Fruit fly (Drosophila melanogaster) whole organism, prepupa: Measurements from ENCODE around the gene Col4a1.

Source experiments
- CG11902 ChIP-seq: fragments of 200-800 bp; sonication (Bioruptor generic); optimal IDR thresholded peaks from 3 replicates; lab custom pipeline; 2016; ENCODE audit warnings: missing biosample characterization, missing genetic modification characterization
- CG15336 ChIP-seq: fragments of 200-800 bp; sonication (Bioruptor generic); IDR thresholded peaks from 2 replicates; pipeline ENCODE4 v1.3.6; 2022; ENCODE audit warnings: missing biosample characterization, missing genetic modification characterization
- CG1621 ChIP-seq: fragments of 200-800 bp; sonication (Bioruptor generic); optimal IDR thresholded peaks from 3 replicates; lab custom pipeline; 2018; ENCODE audit warnings: missing biosample characterization, mild to moderate bottlenecking, missing genetic modification characterization
- CG3032 ChIP-seq: fragments of 200-800 bp; optimal IDR thresholded peaks from 2 replicates; lab custom pipeline; 2019; ENCODE audit warnings: missing biosample characterization, mild to moderate bottlenecking, missing genetic modification characterization, moderate library complexity
- CG31627 ChIP-seq: fragments of 200-800 bp; sonication (Bioruptor generic); optimal IDR thresholded peaks from 3 replicates; lab custom pipeline; 2016; ENCODE audit warnings: missing biosample characterization, missing genetic modification characterization
- CG32006 ChIP-seq: fragments of 200-800 bp; sonication (Bioruptor generic); optimal IDR thresholded peaks from 3 replicates; lab custom pipeline; 2017; ENCODE audit warnings: missing biosample characterization, mild to moderate bottlenecking, missing genetic modification characterization
- CG34406 ChIP-seq: fragments of 200-800 bp; sonication (Bioruptor generic); optimal IDR thresholded peaks from 3 replicates; lab custom pipeline; 2016; ENCODE audit warnings: missing biosample characterization, missing genetic modification characterization
- CG4318 ChIP-seq: fragments of 200-800 bp; sonication (Bioruptor generic); optimal IDR thresholded peaks from 3 replicates; lab custom pipeline; 2017; ENCODE audit warnings: missing biosample characterization, mild to moderate bottlenecking, missing genetic modification characterization
- CG6163 ChIP-seq: fragments of 200-800 bp; sonication (Bioruptor generic); IDR thresholded peaks from 3 replicates; pipeline ENCODE4 v1.3.6; 2022; ENCODE audit warnings: missing biosample characterization, missing genetic modification characterization
- CG6808 ChIP-seq: fragments of 200-800 bp; sonication (Bioruptor generic); optimal IDR thresholded peaks from 3 replicates; lab custom pipeline; 2017; ENCODE audit warnings: missing biosample characterization, missing genetic modification characterization, mild to moderate bottlenecking, moderate library complexity, missing genetic modification reagents
- CG6854 ChIP-seq: fragments of 200-800 bp; sonication (Bioruptor generic); optimal IDR thresholded peaks from 2 replicates; lab custom pipeline; 2017; ENCODE audit warnings: missing biosample characterization, mild to moderate bottlenecking, missing genetic modification characterization
- CG7368 ChIP-seq: fragments of 200-800 bp; sonication (Bioruptor generic); optimal IDR thresholded peaks from 3 replicates; lab custom pipeline; 2016; ENCODE audit warnings: missing biosample characterization, missing genetic modification characterization
- CG8119 ChIP-seq: fragments of 200-800 bp; sonication (Bioruptor generic); IDR thresholded peaks from 3 replicates; pipeline ENCODE4 v1.3.6; 2022; ENCODE audit warnings: missing biosample characterization, missing genetic modification characterization
- CG8632 ChIP-seq: fragments of 200-800 bp; sonication (Bioruptor generic); optimal IDR thresholded peaks from 3 replicates; lab custom pipeline; 2016; ENCODE audit warnings: missing biosample characterization, missing genetic modification characterization
- Eip78C ChIP-seq: fragments of 200-800 bp; sonication (Bioruptor generic); peaks from one replicate; lab custom pipeline; 2016; ENCODE audit warnings: missing biosample characterization, missing genetic modification characterization
- Eip93F ChIP-seq: fragments of 200-800 bp; sonication (Bioruptor generic); optimal IDR thresholded peaks from 2 replicates; lab custom pipeline; 2016; ENCODE audit warnings: missing biosample characterization, mild to moderate bottlenecking, missing genetic modification characterization
- Ets96B ChIP-seq: fragments of 200-800 bp; optimal IDR thresholded peaks from 2 replicates; lab custom pipeline; 2019; ENCODE audit warnings: missing biosample characterization, mild to moderate bottlenecking, missing genetic modification characterization, moderate library complexity
- Hr38 ChIP-seq: sonication (Bioruptor generic); optimal IDR thresholded peaks from 2 replicates; lab custom pipeline; 2016; ENCODE audit warnings: missing biosample characterization, missing genetic modification characterization
- Met ChIP-seq: fragments of 200-800 bp; sonication (Bioruptor generic); optimal IDR thresholded peaks from 3 replicates; lab custom pipeline; 2016; ENCODE audit warnings: missing biosample characterization, missing genetic modification characterization
- achi ChIP-seq: fragments of 200-800 bp; sonication (Bioruptor generic); optimal IDR thresholded peaks from 3 replicates; lab custom pipeline; 2016; ENCODE audit warnings: missing biosample characterization, missing genetic modification characterization
- acj6 ChIP-seq: fragments of 200-800 bp; sonication (Bioruptor generic); optimal IDR thresholded peaks from 3 replicates; lab custom pipeline; 2016; ENCODE audit warnings: missing biosample characterization, missing genetic modification characterization
- cyc ChIP-seq: fragments of 200-800 bp; sonication (Bioruptor generic); optimal IDR thresholded peaks from 3 replicates; lab custom pipeline; 2016; ENCODE audit warnings: missing biosample characterization, missing genetic modification characterization
- dac ChIP-seq: fragments of 200-800 bp; sonication (Bioruptor generic); optimal IDR thresholded peaks from 2 replicates; lab custom pipeline; 2017; ENCODE audit warnings: missing biosample characterization, mild to moderate bottlenecking, missing genetic modification characterization
- dsx ChIP-seq: fragments of 200-800 bp; optimal IDR thresholded peaks from 3 replicates; lab custom pipeline; 2019; ENCODE audit warnings: missing biosample characterization, mild to moderate bottlenecking, missing genetic modification characterization, moderate library complexity; ENCODE audit not compliant: poor library complexity, severe bottlenecking
- esn ChIP-seq: fragments of 200-800 bp; sonication (Bioruptor generic); optimal IDR thresholded peaks from 2 replicates; lab custom pipeline; 2016; ENCODE audit warnings: missing biosample characterization, mild to moderate bottlenecking, missing genetic modification characterization, moderate library complexity
- fd59A ChIP-seq: fragments of 200-800 bp; sonication (Bioruptor generic); optimal IDR thresholded peaks from 2 replicates; lab custom pipeline; 2017; ENCODE audit warnings: missing biosample characterization, mild to moderate bottlenecking, missing genetic modification characterization, missing genetic modification reagents
- fkh ChIP-seq: fragments of 200-800 bp; sonication (Bioruptor generic); optimal IDR thresholded peaks from 3 replicates; lab custom pipeline; 2017; ENCODE audit warnings: missing biosample characterization, mild to moderate bottlenecking, missing genetic modification characterization, moderate library complexity
- net ChIP-seq: fragments of 200-800 bp; sonication (Bioruptor generic); optimal IDR thresholded peaks from 3 replicates; lab custom pipeline; 2016; ENCODE audit warnings: missing biosample characterization, missing genetic modification characterization
- spab ChIP-seq: fragments of 200-800 bp; sonication (Bioruptor generic); optimal IDR thresholded peaks from 2 replicates; lab custom pipeline; 2017; ENCODE audit warnings: missing biosample characterization, mild to moderate bottlenecking, missing genetic modification characterization, missing genetic modification reagents
- ss ChIP-seq, 2 experiments: fragments of 200-800 bp; sonication (Bioruptor generic); optimal IDR thresholded peaks; 2 replicates in 1 of 2; 3 replicates in 1 of 2; lab custom pipeline; 2017 to 2018; ENCODE audit warnings: mild to moderate bottlenecking in 2 of 2, missing biosample characterization in 2 of 2, missing genetic modification characterization in 2 of 2, moderate library complexity in 1 of 2
- svp ChIP-seq: fragments of 200-800 bp; sonication (Bioruptor generic); peaks from one replicate; lab custom pipeline; 2016; ENCODE audit warnings: missing biosample characterization, missing genetic modification characterization
- topi ChIP-seq: fragments of 200-800 bp; sonication (Bioruptor generic); optimal IDR thresholded peaks from 3 replicates; lab custom pipeline; 2016; ENCODE audit warnings: missing biosample characterization, missing genetic modification characterization

Gene Col4a1

DNA sequence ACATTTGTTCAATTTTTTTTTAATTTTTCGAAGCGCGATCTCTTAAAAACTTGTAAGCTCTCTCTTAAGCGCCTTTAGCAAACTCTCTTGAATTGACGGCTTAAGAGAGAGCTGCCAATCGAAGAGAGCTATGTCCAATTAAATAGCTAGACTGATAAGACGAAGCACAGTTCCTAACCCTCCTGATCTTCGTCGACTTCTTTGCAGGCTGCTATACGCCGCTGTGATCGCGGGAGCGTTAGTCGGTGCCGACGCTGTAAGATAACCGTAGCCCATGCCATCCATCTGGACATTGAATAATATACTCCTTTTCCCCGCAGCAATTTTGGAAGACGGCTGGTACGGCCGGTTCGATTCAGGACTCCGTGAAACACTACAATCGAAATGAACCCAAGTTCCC lies 1.1 kb downstream of the Col4a1 start:
- TF ChIP-seq Eip93F (no peak), svp (GFP tag; lab: Kevin White, UChicago) (peak; percentile 99)

DNA sequence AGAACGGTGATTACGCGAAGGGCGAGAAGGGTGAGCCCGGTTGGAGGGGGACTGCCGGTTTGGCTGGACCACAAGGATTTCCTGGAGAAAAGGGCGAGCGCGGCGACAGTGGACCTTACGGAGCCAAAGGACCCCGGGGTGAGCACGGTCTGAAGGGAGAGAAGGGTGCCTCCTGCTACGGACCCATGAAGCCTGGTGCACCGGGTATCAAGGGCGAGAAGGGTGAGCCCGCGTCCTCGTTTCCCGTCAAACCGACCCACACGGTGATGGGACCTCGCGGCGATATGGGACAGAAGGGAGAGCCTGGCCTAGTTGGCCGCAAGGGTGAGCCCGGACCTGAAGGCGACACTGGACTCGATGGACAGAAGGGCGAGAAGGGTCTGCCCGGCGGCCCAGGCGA lies 2.0 kb downstream of the Col4a1 start:
- TF ChIP-seq CG8119 (GFP tag; lab: Robert Waterston, UW): no peak

DNA sequence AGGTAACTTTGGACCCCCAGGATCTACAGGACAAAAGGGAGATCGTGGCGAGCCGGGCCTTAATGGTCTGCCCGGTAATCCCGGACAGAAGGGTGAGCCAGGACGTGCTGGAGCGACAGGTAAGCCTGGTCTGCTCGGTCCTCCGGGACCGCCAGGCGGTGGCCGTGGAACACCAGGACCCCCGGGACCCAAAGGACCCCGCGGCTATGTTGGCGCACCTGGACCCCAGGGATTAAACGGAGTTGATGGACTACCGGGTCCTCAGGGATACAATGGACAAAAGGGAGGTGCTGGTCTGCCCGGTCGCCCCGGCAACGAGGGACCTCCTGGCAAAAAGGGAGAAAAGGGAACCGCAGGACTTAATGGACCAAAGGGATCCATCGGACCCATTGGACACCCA lies 2.5 kb downstream of the Col4a1 start:
- TF ChIP-seq achi (no peak), acj6 (GFP tag; lab: Kevin White, UChicago) (no peak), CG1621 (tag; lab: Kevin White, UChicago) (no peak), svp (GFP tag; lab: Kevin White, UChicago) (no peak), CG11902 (GFP tag; lab: Kevin White, UChicago) (no peak), esn (GFP tag; lab: Kevin White, UChicago) (no peak), net (GFP tag; lab: Kevin White, UChicago) (no peak), CG8632 (GFP tag; lab: Kevin White, UChicago) (no peak), Eip78C (GFP tag; lab: Kevin White, UChicago) (no peak), CG6808 (GFP tag; lab: Kevin White, UChicago) (no peak), spab (GFP tag; lab: Kevin White, UChicago) (no peak), CG4318 (GFP tag; lab: Kevin White, UChicago) (no peak), CG32006 (no peak)
- TF ChIP-seq, all 60 proteins: peak for 0

DNA sequence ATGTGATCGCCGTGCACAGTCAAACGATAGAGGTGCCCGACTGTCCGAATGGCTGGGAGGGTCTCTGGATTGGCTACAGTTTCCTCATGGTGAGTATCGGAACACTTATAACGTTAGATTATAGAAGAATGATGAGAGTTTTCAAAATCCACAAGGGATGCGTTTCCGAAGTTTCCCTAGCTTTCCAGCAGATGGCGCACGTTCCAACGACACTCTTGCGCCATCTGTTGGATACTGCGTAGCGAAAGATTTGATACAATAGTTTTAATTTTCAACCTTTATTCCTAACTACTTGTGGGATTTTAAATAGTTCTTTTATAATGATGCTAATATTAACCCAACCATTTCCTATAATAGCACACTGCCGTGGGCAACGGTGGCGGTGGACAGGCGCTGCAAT lies 6.7 kb downstream of the Col4a1 start:
- no peak for TF ChIP-seq cyc (GFP tag; lab: Kevin White, UChicago)
- TF ChIP-seq Hr38: no peak

DNA sequence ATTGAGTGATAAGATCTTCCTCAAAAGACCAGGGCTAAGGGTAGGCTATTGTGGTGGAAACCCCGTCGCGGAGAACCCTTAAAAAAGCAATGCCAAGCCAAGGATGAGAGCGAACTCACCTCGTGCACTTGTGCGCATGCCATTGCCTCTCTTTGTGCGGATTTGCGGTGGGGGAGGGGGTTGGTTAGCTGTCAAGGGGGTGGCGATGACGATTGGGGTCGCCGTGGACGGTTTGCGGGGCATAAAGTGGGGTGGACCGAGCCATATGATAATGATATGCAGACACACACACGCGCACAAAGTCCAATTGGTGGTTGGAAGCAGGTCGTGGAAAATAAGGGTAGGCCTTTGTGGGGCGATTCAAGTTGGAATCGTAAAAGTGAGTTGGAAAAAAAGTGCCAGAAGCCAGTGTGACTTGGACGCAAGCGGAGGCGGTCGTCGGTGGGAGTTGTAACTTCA lies 8.0 kb downstream of the Col4a1 start, which contains the start of the genes CG14042 and SP555:
Gene CG14042, plus strand, starts transcription at position 308 of the 459 bp plus-strand sequence.
Gene SP555, plus strand, starts transcription at position 308 of the 459 bp plus-strand sequence.
- no peak for TF ChIP-seq CG34406 (GFP tag; lab: Kevin White, UChicago)
- TF ChIP-seq fd59A (GFP tag; lab: Kevin White, UChicago): no peak
- no peak for TF ChIP-seq dsx (GFP tag; lab: Kevin White, UChicago)
- TF ChIP-seq ss (GFP tag; optimal IDR thresholded peaks at IDR 0.05; lab: Kevin White, UChicago): peak; percentile 15 to 19
- no peak for TF ChIP-seq Hr38
- TF ChIP-seq dac (GFP tag; lab: Kevin White, UChicago): no peak
- TF ChIP-seq topi (GFP tag; lab: Kevin White, UChicago): no peak
- no peak for TF ChIP-seq CG31627 (GFP tag; lab: Kevin White, UChicago)
- TF ChIP-seq CG7368: peak; percentile 63

DNA sequence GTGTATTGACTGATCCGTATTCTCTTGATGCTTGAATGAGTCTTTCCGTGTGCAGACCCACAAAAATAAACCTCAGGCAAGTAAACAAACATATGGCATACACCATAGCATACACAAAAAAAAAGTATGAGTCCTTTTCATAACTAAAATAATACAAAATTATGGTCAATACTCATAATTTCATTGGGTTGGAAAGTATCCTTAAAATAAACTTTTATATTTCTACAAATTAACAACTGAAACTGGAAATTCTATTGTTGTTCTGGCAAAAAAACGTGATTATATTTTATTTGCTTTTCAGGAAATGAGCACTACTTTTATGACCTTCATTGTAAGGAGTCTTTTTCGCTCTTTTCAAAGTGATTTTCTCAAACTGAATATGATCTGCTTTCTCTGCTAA lies 12.7 kb downstream of the Col4a1 start:
- TF ChIP-seq CG6163: no peak
- no peak for TF ChIP-seq fkh (GFP tag; lab: Kevin White, UChicago)
- TF ChIP-seq CG15336: peak; percentile 67
- peak; percentile 9 for TF ChIP-seq acj6 (GFP tag; lab: Kevin White, UChicago)
- TF ChIP-seq Eip78C (GFP tag; lab: Kevin White, UChicago): peak; percentile 71
- peak; percentile 18 for TF ChIP-seq Met (GFP tag; lab: Kevin White, UChicago)
- peak; percentile 1 for TF ChIP-seq CG32006
- TF ChIP-seq CG6854 (GFP tag; lab: Kevin White, UChicago): no peak
- peak; percentile 31 for TF ChIP-seq esn (GFP tag; lab: Kevin White, UChicago)
- TF ChIP-seq Ets96B (tag; lab: Kevin White, UChicago): no peak
- peak; percentile 10 for TF ChIP-seq CG3032 (tag; lab: Kevin White, UChicago)
- peak; percentile 41; the same call in 2 of the 3 replicates for TF ChIP-seq CG8119 (GFP tag; lab: Robert Waterston, UW)
